Worm (Caenorhabditis elegans) whole organism, L2 larva: ENCODE data around the gene pigw-1.

Source experiments
- F13H6.1 ChIP-seq: sonication (generic microtip); optimal IDR thresholded peaks from 2 replicates; lab custom pipeline; 2016; ENCODE audit warnings: missing genetic modification characterization, missing compliant biosample characterization
- alr-1 ChIP-seq: fragments of 150-350 bp; optimal IDR thresholded peaks from 2 replicates; lab custom pipeline; 2014; ENCODE audit warnings: missing biosample characterization, missing genetic modification characterization
- ceh-16 ChIP-seq: fragments of 150-350 bp; optimal IDR thresholded peaks from 2 replicates; lab custom pipeline; 2014; ENCODE audit warnings: missing biosample characterization, missing genetic modification characterization
- dmd-4 ChIP-seq: sonication (generic microtip); optimal IDR thresholded peaks from 2 replicates; lab custom pipeline; 2017; ENCODE audit warnings: missing biosample characterization, missing genetic modification characterization
- egl-27 ChIP-seq: sonication (generic microtip); optimal IDR thresholded peaks from 3 replicates; lab custom pipeline; 2017; ENCODE audit warnings: missing biosample characterization, missing genetic modification reagents, missing genetic modification characterization
- lin-13 ChIP-seq: fragments of 150-350 bp; optimal IDR thresholded peaks from 2 replicates; lab custom pipeline; 2014; ENCODE audit warnings: missing biosample characterization, missing genetic modification reagents, missing genetic modification characterization
- mab-5 ChIP-seq: fragments of 150-350 bp; optimal IDR thresholded peaks from 2 replicates; lab custom pipeline; 2014; ENCODE audit warnings: missing biosample characterization, missing genetic modification characterization
- skn-1 ChIP-seq: sonication (generic microtip); optimal IDR thresholded peaks from 2 replicates; lab custom pipeline; 2017; ENCODE audit warnings: missing biosample characterization, missing genetic modification characterization
- snpc-4 ChIP-seq: fragments of 150-350 bp; optimal IDR thresholded peaks from 2 replicates; lab custom pipeline; 2014; ENCODE audit warnings: missing biosample characterization, missing genetic modification characterization

DNA sequence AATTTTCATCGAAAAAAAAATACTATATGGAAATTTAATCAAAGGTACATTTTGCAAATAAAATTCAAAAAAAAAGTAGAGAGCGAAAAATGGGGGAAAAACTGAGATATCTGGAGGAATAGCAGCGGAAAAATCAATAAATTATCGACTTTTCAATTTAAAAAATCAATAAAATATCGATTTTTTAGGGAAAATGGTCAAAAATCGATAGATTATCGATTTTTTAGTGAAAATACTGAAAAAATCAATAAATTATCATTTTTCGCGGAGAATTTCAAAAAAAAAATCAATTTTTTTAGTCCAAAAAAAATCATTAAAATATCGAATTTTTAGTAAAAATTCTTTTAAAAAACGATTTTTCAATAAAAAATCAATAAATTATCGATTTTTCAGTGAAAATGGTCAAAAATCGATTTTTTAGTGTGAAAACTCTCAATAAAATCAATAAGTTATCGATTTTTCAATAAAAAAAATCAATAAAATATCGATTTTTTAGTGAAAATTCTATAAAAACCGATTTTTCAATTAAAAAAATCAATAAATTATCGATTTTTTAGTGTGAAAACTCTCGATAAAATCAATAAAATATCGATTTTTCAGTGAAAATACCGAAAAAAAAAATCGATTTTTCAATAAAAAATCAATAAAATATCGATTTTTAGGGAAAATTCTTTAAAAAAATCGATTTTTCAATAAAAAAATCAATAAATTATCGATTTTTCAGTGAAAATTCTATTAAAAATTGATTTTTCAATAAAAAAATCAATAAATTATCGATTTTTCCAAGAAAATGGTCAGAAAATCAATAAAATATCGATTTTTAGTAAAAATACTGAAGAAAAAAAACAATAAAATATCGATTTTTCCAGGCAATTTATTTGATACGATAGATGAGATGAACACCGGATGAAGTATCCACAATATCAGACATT lies 1.1 kb upstream of the pigw-1 start:
- TF ChIP-seq lin-13 (GFP tag; lab: Kevin White, UChicago) (no peak), ceh-16 (tag; lab: Kevin White, UChicago) (no peak), F13H6.1 (tag; lab: Kevin White, UChicago) (no peak), egl-27 (tag; lab: Kevin White, UChicago) (no peak), dmd-4 (tag; lab: Kevin White, UChicago) (no peak), mab-5 (tag; lab: Kevin White, UChicago) (no peak), skn-1 (tag; lab: Kevin White, UChicago) (no peak), snpc-4 (tag; lab: Kevin White, UChicago) (no peak), alr-1 (tag; lab: Kevin White, UChicago) (no peak)
